Worm (Caenorhabditis elegans) whole organism, young adult: ENCODE measurements around the gene txt-13.

Source experiments
- B0336.3 ChIP-seq: fragments of 200-800 bp; sonication (Bioruptor generic); IDR thresholded peaks from 2 replicates; pipeline ENCODE4 v1.3.6; 2022; ENCODE audit warnings: missing genetic modification characterization, missing compliant biosample characterization
- F39B2.1 ChIP-seq: fragments of 200-800 bp; sonication (Bioruptor generic); IDR thresholded peaks from 2 replicates; pipeline ENCODE4 v1.3.6; 2022; ENCODE audit warnings: missing genetic modification reagents, missing genetic modification characterization, missing compliant biosample characterization
- K11D2.4 ChIP-seq: fragments of 200-800 bp; sonication (Bioruptor generic); IDR thresholded peaks from 2 replicates; pipeline ENCODE4 v1.3.6; 2022; ENCODE audit warnings: missing genetic modification reagents, missing genetic modification characterization, missing compliant biosample characterization
- K12H6.12 ChIP-seq: fragments of 200-800 bp; sonication (Bioruptor generic); optimal IDR thresholded peaks from 2 replicates; lab custom pipeline; 2018; ENCODE audit warnings: mild to moderate bottlenecking, missing genetic modification characterization, missing compliant biosample characterization
- T07F8.4 ChIP-seq: sonication (generic microtip); optimal IDR thresholded peaks from 2 replicates; lab custom pipeline; 2016; ENCODE audit warnings: mild to moderate bottlenecking, missing genetic modification characterization, moderate library complexity, missing compliant biosample characterization
- T26A5.8 ChIP-seq: sonication (generic microtip); optimal IDR thresholded peaks from 2 replicates; lab custom pipeline; 2016; ENCODE audit warnings: missing genetic modification characterization, missing compliant biosample characterization
- Y53F4B.3 ChIP-seq: fragments of 200-800 bp; sonication (Bioruptor generic); IDR thresholded peaks from 2 replicates; pipeline ENCODE4 v1.3.6; 2022; ENCODE audit warnings: missing genetic modification reagents, missing genetic modification characterization, missing compliant biosample characterization
- Y53G8AR.9 ChIP-seq: fragments of 200-800 bp; sonication (Bioruptor generic); conservative IDR thresholded peaks from 2 replicates; pipeline ENCODE4 v1.3.6; 2022; ENCODE audit warnings: missing genetic modification reagents, missing genetic modification characterization, missing compliant biosample characterization
- Y56A3A.18 ChIP-seq: fragments of 200-800 bp; sonication (Bioruptor generic); IDR thresholded peaks from 2 replicates; pipeline ENCODE4 v1.3.6; 2022; ENCODE audit warnings: missing genetic modification reagents, missing genetic modification characterization, missing compliant biosample characterization
- Y95B8A.8 ChIP-seq: fragments of 200-800 bp; sonication (Bioruptor generic); IDR thresholded peaks from 2 replicates; pipeline ENCODE4 v1.3.6; 2022; ENCODE audit warnings: missing genetic modification reagents, missing genetic modification characterization, missing compliant biosample characterization
- ZK185.1 ChIP-seq: sonication (generic microtip); optimal IDR thresholded peaks from 2 replicates; lab custom pipeline; 2016; ENCODE audit warnings: mild to moderate bottlenecking, missing genetic modification characterization, missing compliant biosample characterization; ENCODE audit not compliant: poor library complexity, severe bottlenecking
- akir-1 ChIP-seq: fragments of 200-800 bp; sonication (Bioruptor generic); optimal IDR thresholded peaks from 2 replicates; lab custom pipeline; 2018; ENCODE audit warnings: mild to moderate bottlenecking, missing genetic modification characterization, moderate library complexity, missing compliant biosample characterization
- aptf-2 ChIP-seq: fragments of 200-800 bp; sonication (Bioruptor generic); conservative IDR thresholded peaks from 2 replicates; pipeline ENCODE4 v1.3.6; 2022; ENCODE audit warnings: missing genetic modification reagents, missing genetic modification characterization, missing compliant biosample characterization
- athp-1 ChIP-seq: sonication (generic microtip); optimal IDR thresholded peaks from 2 replicates; lab custom pipeline; 2017; ENCODE audit warnings: mild to moderate bottlenecking, missing genetic modification characterization, missing compliant biosample characterization
- bed-1 ChIP-seq: fragments of 200-800 bp; sonication (Bioruptor generic); IDR thresholded peaks from 2 replicates; pipeline ENCODE4 v1.3.6; 2022; ENCODE audit warnings: missing genetic modification reagents, missing genetic modification characterization, missing compliant biosample characterization
- bed-2 ChIP-seq: fragments of 200-800 bp; sonication (Bioruptor generic); IDR thresholded peaks from 2 replicates; pipeline ENCODE4 v1.3.6; 2022; ENCODE audit warnings: missing genetic modification reagents, missing genetic modification characterization, missing compliant biosample characterization
- cebp-2 ChIP-seq: fragments of 200-800 bp; sonication (Bioruptor generic); IDR thresholded peaks from 2 replicates; pipeline ENCODE4 v1.3.6; 2022; ENCODE audit warnings: missing genetic modification characterization, missing compliant biosample characterization
- ceh-27 ChIP-seq: fragments of 200-800 bp; sonication (Bioruptor generic); optimal IDR thresholded peaks from 2 replicates; lab custom pipeline; 2018; ENCODE audit warnings: mild to moderate bottlenecking, missing genetic modification characterization, moderate library complexity, missing compliant biosample characterization
- ceh-40 ChIP-seq: fragments of 200-800 bp; sonication (Bioruptor generic); IDR thresholded peaks from 2 replicates; pipeline ENCODE4 v1.3.6; 2022; ENCODE audit warnings: missing genetic modification characterization, missing compliant biosample characterization
- dpl-1 ChIP-seq: fragments of 150-350 bp; optimal IDR thresholded peaks from 2 replicates; lab custom pipeline; 2014; ENCODE audit warnings: missing biosample characterization, missing genetic modification reagents, missing genetic modification characterization
- efl-1 ChIP-seq: fragments of 150-350 bp; optimal IDR thresholded peaks from 2 replicates; lab custom pipeline; 2014; ENCODE audit warnings: missing biosample characterization, missing genetic modification reagents, missing genetic modification characterization
- egl-18 ChIP-seq: fragments of 200-800 bp; sonication (Bioruptor generic); IDR thresholded peaks from 2 replicates; pipeline ENCODE4 v1.3.6; 2022; ENCODE audit warnings: missing genetic modification reagents, missing genetic modification characterization, missing compliant biosample characterization
- ets-4 ChIP-seq: fragments of 200-800 bp; sonication (Bioruptor generic); optimal IDR thresholded peaks from 2 replicates; lab custom pipeline; 2018; ENCODE audit warnings: mild to moderate bottlenecking, missing genetic modification characterization, missing compliant biosample characterization
- fkh-3 ChIP-seq: sonication (generic microtip); optimal IDR thresholded peaks from 2 replicates; lab custom pipeline; 2016; ENCODE audit warnings: mild to moderate bottlenecking, missing genetic modification characterization, missing compliant biosample characterization
- lin-26 ChIP-seq: fragments of 200-800 bp; sonication (Bioruptor generic); IDR thresholded peaks from 2 replicates; pipeline ENCODE4 v1.3.6; 2022; ENCODE audit warnings: missing genetic modification reagents, missing genetic modification characterization, missing compliant biosample characterization
- lin-40 ChIP-seq: sonication (generic microtip); optimal IDR thresholded peaks from 2 replicates; lab custom pipeline; 2016; ENCODE audit warnings: missing genetic modification characterization, mild to moderate bottlenecking, missing compliant biosample characterization, missing genotype, missing genetic modification reagents
- lin-54 ChIP-seq: fragments of 200-800 bp; sonication (Bioruptor generic); optimal IDR thresholded peaks from 2 replicates; lab custom pipeline; 2018; ENCODE audit warnings: mild to moderate bottlenecking, missing genetic modification characterization, missing compliant biosample characterization
- lsy-27 ChIP-seq: sonication (generic microtip); optimal IDR thresholded peaks from 2 replicates; lab custom pipeline; 2017; ENCODE audit warnings: missing genetic modification characterization, mild to moderate bottlenecking, missing compliant biosample characterization, antibody characterized with exemption, missing genotype, borderline replicate concordance; ENCODE audit not compliant: insufficient read depth
- madf-3 ChIP-seq: fragments of 200-800 bp; sonication (Bioruptor generic); IDR thresholded peaks from 2 replicates; pipeline ENCODE4 v1.3.6; 2022; ENCODE audit warnings: missing genetic modification reagents, missing genetic modification characterization, missing compliant biosample characterization
- madf-6 ChIP-seq: fragments of 200-800 bp; sonication (Bioruptor generic); IDR thresholded peaks from 2 replicates; pipeline ENCODE4 v1.3.6; 2022; ENCODE audit warnings: missing genetic modification reagents, missing genetic modification characterization, missing compliant biosample characterization
- madf-8 ChIP-seq: fragments of 200-800 bp; sonication (Bioruptor generic); conservative IDR thresholded peaks from 2 replicates; pipeline ENCODE4 v1.3.6; 2022; ENCODE audit warnings: missing genetic modification reagents, missing genetic modification characterization, missing compliant biosample characterization
- mel-28 ChIP-seq: sonication (generic microtip); optimal IDR thresholded peaks from 2 replicates; lab custom pipeline; 2016; ENCODE audit warnings: borderline replicate concordance, mild to moderate bottlenecking, missing genetic modification characterization, missing compliant biosample characterization
- nfya-2 ChIP-seq: fragments of 200-800 bp; sonication (Bioruptor generic); IDR thresholded peaks from 2 replicates; pipeline ENCODE4 v1.3.6; 2022; ENCODE audit warnings: missing genetic modification reagents, missing genetic modification characterization, missing compliant biosample characterization
- nfyb-1 ChIP-seq: fragments of 200-800 bp; sonication (Bioruptor generic); IDR thresholded peaks from 2 replicates; pipeline ENCODE4 v1.3.6; 2022; ENCODE audit warnings: missing genetic modification reagents, missing genetic modification characterization, missing compliant biosample characterization
- nhr-179 ChIP-seq: sonication (generic microtip); optimal IDR thresholded peaks from 2 replicates; lab custom pipeline; 2016; ENCODE audit warnings: mild to moderate bottlenecking, missing genetic modification characterization, missing compliant biosample characterization
- nhr-27 ChIP-seq: fragments of 200-800 bp; sonication (Bioruptor generic); optimal IDR thresholded peaks from 2 replicates; lab custom pipeline; 2018; ENCODE audit warnings: mild to moderate bottlenecking, missing genetic modification characterization, moderate library complexity, missing compliant biosample characterization
- rpc-1 ChIP-seq, 2 experiments: fragments of 150-350 bp in 1 of 2; sonication (generic microtip) in 1 of 2; optimal IDR thresholded peaks; 2 replicates each; lab custom pipeline; 2014 to 2018; ENCODE audit warnings: missing biosample characterization in 1 of 2, missing genetic modification characterization in 1 of 2, missing genetic modification reagents in 1 of 2, missing genotype in 1 of 2
- sea-2 ChIP-seq: fragments of 200-800 bp; sonication (Bioruptor generic); IDR thresholded peaks from 2 replicates; pipeline ENCODE4 v1.3.6; 2022; ENCODE audit warnings: missing genetic modification characterization, missing compliant biosample characterization
- snpc-3.4 ChIP-seq: sonication (generic microtip); optimal IDR thresholded peaks from 2 replicates; lab custom pipeline; 2017; ENCODE audit warnings: missing genetic modification characterization, mild to moderate bottlenecking, missing compliant biosample characterization, antibody characterized with exemption, moderate library complexity, missing genotype, missing genetic modification reagents
- snpc-4 ChIP-seq, 5 experiments: fragments of 150-350 bp in 1 of 5; sonication (generic microtip) in 4 of 5; optimal IDR thresholded peaks; 2 replicates each; lab custom pipeline; 2014 to 2018; ENCODE audit warnings: missing genetic modification characterization in 5 of 5, missing biosample characterization in 3 of 5, antibody characterized with exemption in 2 of 5, mild to moderate bottlenecking in 2 of 5, missing compliant biosample characterization in 2 of 5, missing genotype in 2 of 5, moderate library complexity in 2 of 5, missing genetic modification reagents in 1 of 5
- somi-1 ChIP-seq: fragments of 200-800 bp; sonication (Bioruptor generic); optimal IDR thresholded peaks from 2 replicates; lab custom pipeline; 2018; ENCODE audit warnings: mild to moderate bottlenecking, missing genetic modification characterization, missing compliant biosample characterization
- sptf-2 ChIP-seq: fragments of 200-800 bp; sonication (Bioruptor generic); optimal IDR thresholded peaks from 2 replicates; lab custom pipeline; 2018; ENCODE audit warnings: mild to moderate bottlenecking, missing genetic modification characterization, missing compliant biosample characterization
- unc-130 ChIP-seq: sonication (generic microtip); optimal IDR thresholded peaks from 2 replicates; lab custom pipeline; 2016; ENCODE audit warnings: missing genetic modification reagents, missing genetic modification characterization, missing compliant biosample characterization
- zim-3 ChIP-seq: sonication (generic microtip); optimal IDR thresholded peaks from 2 replicates; lab custom pipeline; 2017; ENCODE audit warnings: mild to moderate bottlenecking, missing genetic modification characterization, moderate library complexity, missing compliant biosample characterization
- ztf-25 ChIP-seq: fragments of 200-800 bp; sonication (Bioruptor generic); IDR thresholded peaks from 2 replicates; pipeline ENCODE4 v1.3.6; 2022; ENCODE audit warnings: missing genetic modification reagents, missing genetic modification characterization, missing compliant biosample characterization
- ztf-6 ChIP-seq: fragments of 200-800 bp; sonication (Bioruptor generic); IDR thresholded peaks from 2 replicates; pipeline ENCODE4 v1.3.6; 2022; ENCODE audit warnings: missing genetic modification reagents, missing genetic modification characterization, missing compliant biosample characterization

txt-13 gene

DNA sequence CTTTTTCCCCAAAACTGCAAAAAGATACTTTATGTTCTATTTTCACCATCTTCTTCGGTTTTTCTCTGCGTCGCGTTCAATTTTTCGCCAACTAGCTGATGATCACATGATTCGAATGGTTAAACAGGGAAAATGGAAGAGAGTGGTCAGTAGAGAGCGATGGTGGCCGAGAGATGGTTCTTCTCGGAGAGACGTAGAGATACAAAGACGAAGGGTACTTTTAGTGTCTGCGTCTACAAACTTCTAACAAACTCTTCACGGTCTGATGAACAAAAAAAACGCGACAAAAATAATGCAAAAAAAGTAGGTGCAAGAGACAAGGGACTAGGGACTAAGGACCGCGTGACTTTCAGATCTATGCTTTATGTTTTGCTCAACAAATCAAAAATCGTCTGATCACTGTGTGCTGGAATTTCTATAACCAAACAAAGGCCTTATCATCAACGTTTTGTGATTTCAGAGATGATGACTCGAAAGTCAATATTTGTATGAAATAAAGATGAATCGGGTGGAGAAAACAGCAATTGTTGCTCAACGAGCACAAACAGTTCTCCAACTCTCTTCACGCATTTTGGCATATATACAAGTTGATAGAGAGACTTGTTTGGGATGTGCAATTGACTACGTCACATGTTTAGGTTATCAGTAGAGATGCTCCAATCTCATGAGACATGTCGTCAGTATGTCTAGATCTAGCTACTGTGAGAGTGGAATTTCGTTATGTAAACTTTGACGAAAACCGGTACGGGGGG lies 18.2 kb upstream of the txt-13 start (continued):
- peak; percentile 80; the same call in 1 of the 2 replicates for TF ChIP-seq B0336.3 (GFP tag; lab: Robert Waterston, UW)
- TF ChIP-seq madf-8 (GFP tag; lab: Robert Waterston, UW): no peak
- TF ChIP-seq lin-54 (GFP tag; lab: Kevin White, UChicago): peak; percentile 47
- TF ChIP-seq sea-2 (GFP tag; lab: Robert Waterston, UW): no peak
- 0 out of 2 replicates have a peak, but pooled peaks have one; percentile 20 for TF ChIP-seq ztf-6 (GFP tag; lab: Robert Waterston, UW)
- no peak for TF ChIP-seq akir-1 (GFP tag; lab: Kevin White, UChicago)
- TF ChIP-seq lsy-27 (tag; lab: Kevin White, UChicago): no peak
- TF ChIP-seq athp-1 (tag; lab: Kevin White, UChicago): peak; percentile 69
- no peak for TF ChIP-seq ztf-25 (GFP tag; lab: Robert Waterston, UW)
- peak; percentile 60; the same call in 1 of the 2 replicates for TF ChIP-seq lin-26 (GFP tag; lab: Robert Waterston, UW)
- TF ChIP-seq ceh-27 (GFP tag; lab: Kevin White, UChicago): peak; percentile 82
- no peak for TF ChIP-seq F39B2.1 (GFP tag; lab: Robert Waterston, UW)
- TF ChIP-seq madf-3 (GFP tag; lab: Robert Waterston, UW): peak; percentile 81
- TF ChIP-seq madf-6 (GFP tag; lab: Robert Waterston, UW): no peak
- TF ChIP-seq nhr-27 (tag; lab: Kevin White, UChicago): no peak
- no peak for TF ChIP-seq T26A5.8
- TF ChIP-seq snpc-3.4 (tag; lab: Kevin White, UChicago): no peak
- peak; percentile 87 for TF ChIP-seq somi-1 (GFP tag; lab: Kevin White, UChicago)
- TF ChIP-seq snpc-4 (GFP tag; optimal IDR thresholded peaks at IDR 0.05; lab: Kevin White, UChicago): no peak
- peak in 3 of 4 experiments; percentile 16 to 53 (median 52) for TF ChIP-seq snpc-4 (tag; optimal IDR thresholded peaks at IDR 0.05; lab: Kevin White, UChicago)
- TF ChIP-seq mel-28: no peak
- TF ChIP-seq Y56A3A.18 (GFP tag; lab: Robert Waterston, UW): no peak
- peak; percentile 34 for TF ChIP-seq T07F8.4
- no peak for TF ChIP-seq fkh-3
- peak; percentile 18 for TF ChIP-seq ZK185.1 (tag; lab: Kevin White, UChicago)
- TF ChIP-seq nhr-179: no peak
- TF ChIP-seq bed-2: no peak
- TF ChIP-seq Y53G8AR.9 (GFP tag; lab: Robert Waterston, UW): 0 out of 2 replicates have a peak, but pooled peaks have one; percentile 12
- TF ChIP-seq Y53F4B.3 (GFP tag; lab: Robert Waterston, UW): no peak
- TF ChIP-seq rpc-1 (optimal IDR thresholded peaks at IDR 0.05; lab: Kevin White, UChicago): no peak
- no peak for TF ChIP-seq rpc-1 (tag; optimal IDR thresholded peaks at IDR 0.05; lab: Kevin White, UChicago)
- TF ChIP-seq lin-40 (tag; lab: Kevin White, UChicago): peak; percentile 94
- peak; percentile 74 for TF ChIP-seq K11D2.4 (GFP tag; lab: Robert Waterston, UW)
- no peak for TF ChIP-seq efl-1 (GFP tag; lab: Kevin White, UChicago)
- no peak for TF ChIP-seq bed-1 (GFP tag; lab: Robert Waterston, UW)
- peak; percentile 88 for TF ChIP-seq nfyb-1 (GFP tag; lab: Robert Waterston, UW)
- TF ChIP-seq sptf-2 (GFP tag; lab: Kevin White, UChicago): no peak
- no peak for TF ChIP-seq cebp-2
- no peak for TF ChIP-seq nfya-2
- no peak for TF ChIP-seq egl-18 (GFP tag; lab: Robert Waterston, UW)
- peak; percentile 90 for TF ChIP-seq K12H6.12 (tag; lab: Kevin White, UChicago)
- no peak for TF ChIP-seq aptf-2 (GFP tag; lab: Robert Waterston, UW)
- TF ChIP-seq Y95B8A.8 (GFP tag; lab: Robert Waterston, UW): no peak
- TF ChIP-seq ets-4: no peak
- TF ChIP-seq unc-130 (GFP tag; lab: Kevin White, UChicago): no peak
- no peak for TF ChIP-seq dpl-1 (GFP tag; lab: Kevin White, UChicago)
- TF ChIP-seq zim-3: no peak
- TF ChIP-seq ceh-40 (GFP tag; lab: Robert Waterston, UW): 0 out of 2 replicates have a peak, but pooled peaks have one; percentile 25
